Fruit fly (Drosophila melanogaster) whole organism, embryonic: Measurements from ENCODE around the gene mRpL14.

Source experiments
- Adf1 ChIP-seq: fragments of 200-800 bp; sonication (Bioruptor generic); IDR thresholded peaks from 2 replicates; pipeline ENCODE4 v1.3.6; 2022; ENCODE audit warnings: missing biosample characterization, missing genetic modification characterization
- CG13424 ChIP-seq: fragments of 200-800 bp; sonication (Bioruptor generic); optimal IDR thresholded peaks from 2 replicates; lab custom pipeline; 2019; ENCODE audit warnings: missing biosample characterization, mild to moderate bottlenecking, missing genetic modification characterization, moderate library complexity
- CG13894 ChIP-seq: fragments of 200-800 bp; sonication (Bioruptor generic); optimal IDR thresholded peaks from 3 replicates; lab custom pipeline; 2018; ENCODE audit warnings: missing biosample characterization, mild to moderate bottlenecking, missing genetic modification characterization, moderate library complexity
- CG15696 ChIP-seq: fragments of 200-800 bp; sonication (Bioruptor generic); optimal IDR thresholded peaks from 2 replicates; lab custom pipeline; 2019; ENCODE audit warnings: missing biosample characterization, mild to moderate bottlenecking, missing genetic modification characterization, moderate library complexity
- CG1602 ChIP-seq: fragments of 200-800 bp; sonication (Bioruptor generic); optimal IDR thresholded peaks from 3 replicates; lab custom pipeline; 2016; ENCODE audit warnings: missing biosample characterization, missing genetic modification characterization
- CG1603 ChIP-seq: fragments of 200-800 bp; sonication (Bioruptor generic); optimal IDR thresholded peaks from 2 replicates; lab custom pipeline; 2019; ENCODE audit warnings: missing biosample characterization, mild to moderate bottlenecking, missing genetic modification characterization, moderate library complexity
- CG17359 ChIP-seq: fragments of 200-800 bp; sonication (Bioruptor generic); optimal IDR thresholded peaks from 3 replicates; lab custom pipeline; 2018; ENCODE audit warnings: missing biosample characterization, mild to moderate bottlenecking, missing genetic modification characterization, moderate library complexity
- CG18599 ChIP-seq: fragments of 200-800 bp; sonication (Bioruptor generic); optimal IDR thresholded peaks from 3 replicates; lab custom pipeline; 2017; ENCODE audit warnings: missing biosample characterization, missing genetic modification characterization, mild to moderate bottlenecking, moderate library complexity, missing genetic modification reagents
- CG2202 ChIP-seq: fragments of 200-800 bp; sonication (Bioruptor generic); optimal IDR thresholded peaks from 2 replicates; lab custom pipeline; 2018; ENCODE audit warnings: missing biosample characterization, mild to moderate bottlenecking, missing genetic modification characterization
- CG33213 ChIP-seq: fragments of 200-800 bp; sonication (Bioruptor generic); optimal IDR thresholded peaks from 3 replicates; lab custom pipeline; 2016; ENCODE audit warnings: missing biosample characterization, missing genetic modification characterization
- CG4360 ChIP-seq: fragments of 200-800 bp; sonication (Bioruptor generic); IDR thresholded peaks from 2 replicates; pipeline ENCODE4 v1.3.6; 2022; ENCODE audit warnings: missing biosample characterization, missing genetic modification characterization
- CG4404 ChIP-seq: fragments of 200-800 bp; sonication (Bioruptor generic); IDR thresholded peaks from 2 replicates; pipeline ENCODE4 v1.3.6; 2022; ENCODE audit warnings: missing biosample characterization, missing genetic modification characterization
- CG4730 ChIP-seq: fragments of 200-800 bp; sonication (Bioruptor generic); IDR thresholded peaks from 2 replicates; pipeline ENCODE4 v1.3.6; 2022; ENCODE audit warnings: missing biosample characterization, missing genetic modification characterization
- CG6683 ChIP-seq: fragments of 200-800 bp; sonication (Bioruptor generic); optimal IDR thresholded peaks from 2 replicates; lab custom pipeline; 2017; ENCODE audit warnings: missing biosample characterization, mild to moderate bottlenecking, missing genetic modification characterization, missing genetic modification reagents
- CG8388 ChIP-seq: fragments of 200-800 bp; sonication (Bioruptor generic); optimal IDR thresholded peaks from 2 replicates; lab custom pipeline; 2019; ENCODE audit warnings: missing biosample characterization, mild to moderate bottlenecking, missing genetic modification characterization, moderate library complexity
- Dad ChIP-seq: fragments of 200-800 bp; sonication (Bioruptor generic); optimal IDR thresholded peaks from 3 replicates; lab custom pipeline; 2016; ENCODE audit warnings: missing biosample characterization, missing genetic modification characterization
- Doc2 ChIP-seq: fragments of 200-800 bp; sonication (Bioruptor generic); IDR thresholded peaks from 2 replicates; pipeline ENCODE4 v1.3.6; 2022; ENCODE audit warnings: missing biosample characterization, missing genetic modification characterization
- Eip74EF ChIP-seq, 2 experiments: fragments of 200-800 bp in 1 of 2; fragments of >200 bp in 1 of 2; sonication (Bioruptor generic) in 1 of 2; optimal IDR thresholded peaks; 2 replicates each; lab custom pipeline; 2017 to 2019; ENCODE audit warnings: missing biosample characterization in 2 of 2, missing genetic modification characterization in 2 of 2, mild to moderate bottlenecking in 1 of 2, moderate library complexity in 1 of 2
- Hey ChIP-seq: fragments of 200-800 bp; sonication (Bioruptor generic); optimal IDR thresholded peaks from 3 replicates; lab custom pipeline; 2018; ENCODE audit warnings: missing biosample characterization, mild to moderate bottlenecking, missing genetic modification characterization
- Hmr ChIP-seq: fragments of 200-800 bp; sonication (Bioruptor generic); optimal IDR thresholded peaks from 3 replicates; lab custom pipeline; 2017; ENCODE audit warnings: mild to moderate bottlenecking, missing biosample characterization, missing genetic modification reagents, missing genetic modification characterization
- Hr51 ChIP-seq, 2 experiments: fragments of 200-800 bp; sonication (Bioruptor generic); optimal IDR thresholded peaks; 2 replicates in 1 of 2; 3 replicates in 1 of 2; lab custom pipeline; 2016 to 2018; ENCODE audit warnings: missing biosample characterization in 2 of 2, missing genetic modification characterization in 2 of 2, mild to moderate bottlenecking in 1 of 2, moderate library complexity in 1 of 2
- Lim3 ChIP-seq: fragments of 200-800 bp; sonication (Bioruptor generic); IDR thresholded peaks from 2 replicates; pipeline ENCODE4 v1.3.6; 2022; ENCODE audit warnings: missing biosample characterization, missing genetic modification characterization
- Med ChIP-seq: fragments of 200-800 bp; sonication (Bioruptor generic); peaks from one replicate; lab custom pipeline; 2016; ENCODE audit warnings: missing biosample characterization, missing genetic modification characterization, mild to moderate bottlenecking, inconsistent platforms, moderate library complexity
- NFAT ChIP-seq: fragments of 200-800 bp; sonication (Bioruptor generic); IDR thresholded peaks from 2 replicates; pipeline ENCODE4 v1.3.6; 2022; ENCODE audit warnings: missing biosample characterization, missing genetic modification characterization
- Pdp1 ChIP-seq, 2 experiments: fragments of 200-800 bp; sonication (Bioruptor generic); optimal IDR thresholded peaks; 3 replicates each; lab custom pipeline; 2016; ENCODE audit warnings: missing biosample characterization in 2 of 2, missing genetic modification characterization in 2 of 2, mild to moderate bottlenecking in 1 of 2, moderate library complexity in 1 of 2
- Sox100B ChIP-seq: fragments of 200-800 bp; sonication (Bioruptor generic); optimal IDR thresholded peaks from 3 replicates; lab custom pipeline; 2018; ENCODE audit warnings: missing biosample characterization, mild to moderate bottlenecking, missing genetic modification characterization
- Sox102F ChIP-seq: fragments of 200-800 bp; sonication (Bioruptor generic); optimal IDR thresholded peaks from 2 replicates; lab custom pipeline; 2018; ENCODE audit warnings: missing biosample characterization, mild to moderate bottlenecking, missing genetic modification characterization, moderate library complexity
- ac ChIP-seq: fragments of 200-800 bp; sonication (Bioruptor generic); optimal IDR thresholded peaks from 3 replicates; lab custom pipeline; 2017; ENCODE audit warnings: missing biosample characterization, mild to moderate bottlenecking, missing genetic modification characterization
- amos ChIP-seq: fragments of 200-800 bp; sonication (Bioruptor generic); IDR thresholded peaks from 2 replicates; pipeline ENCODE4 v1.3.6; 2022; ENCODE audit warnings: missing biosample characterization, missing genetic modification characterization; ENCODE audit not compliant: partially characterized antibody
- ato ChIP-seq: fragments of 200-800 bp; sonication (Bioruptor generic); IDR thresholded peaks from 2 replicates; pipeline ENCODE4 v1.3.6; 2022; ENCODE audit warnings: missing biosample characterization, missing genetic modification characterization; ENCODE audit not compliant: partially characterized antibody
- chinmo ChIP-seq: fragments of 200-800 bp; sonication (Bioruptor generic); IDR thresholded peaks from 4 replicates; pipeline ENCODE4 v1.3.6; 2022; ENCODE audit warnings: missing biosample characterization, missing genetic modification characterization; ENCODE audit not compliant: partially characterized antibody
- da ChIP-seq: fragments of 200-800 bp; sonication (Bioruptor generic); optimal IDR thresholded peaks from 2 replicates; lab custom pipeline; 2016; ENCODE audit warnings: missing biosample characterization, missing genetic modification characterization
- dysf ChIP-seq: fragments of 200-800 bp; sonication (Bioruptor generic); IDR thresholded peaks from 3 replicates; pipeline ENCODE4 v1.3.6; 2022; ENCODE audit warnings: missing biosample characterization, missing genetic modification characterization
- eve ChIP-seq, 2 experiments: fragments of >200 bp; optimal IDR thresholded peaks; 2 replicates each; lab custom pipeline; 2017; ENCODE audit warnings: missing biosample characterization in 2 of 2, missing genetic modification characterization in 2 of 2
- grau ChIP-seq: fragments of 200-800 bp; optimal IDR thresholded peaks from 3 replicates; lab custom pipeline; 2019; ENCODE audit warnings: missing biosample characterization, mild to moderate bottlenecking, missing genetic modification characterization, moderate library complexity
- hkb ChIP-seq, 2 experiments: fragments of 200-800 bp in 1 of 2; fragments of >200 bp in 1 of 2; sonication (Bioruptor generic) in 1 of 2; IDR thresholded peaks in 1 of 2; optimal IDR thresholded peaks in 1 of 2; 2 replicates each; pipeline versions ENCODE4 v1.3.6 to Lab custom; 2017 to 2022; ENCODE audit warnings: missing biosample characterization in 1 of 2, missing genetic modification characterization in 1 of 2
- lola ChIP-seq, 3 experiments: fragments of >200 bp in 2 of 3; fragments of 200-800 bp in 1 of 3; sonication (Bioruptor generic) in 1 of 3; optimal IDR thresholded peaks; 2 replicates each; lab custom pipeline; 2017 to 2019; ENCODE audit warnings: missing biosample characterization in 3 of 3, missing genetic modification characterization in 3 of 3, mild to moderate bottlenecking in 1 of 3, moderate library complexity in 1 of 3
- onecut ChIP-seq: fragments of 200-800 bp; sonication (Bioruptor generic); IDR thresholded peaks from 2 replicates; pipeline ENCODE4 v1.3.6; 2022; ENCODE audit warnings: missing biosample characterization, missing genetic modification characterization
- phol ChIP-seq: fragments of 200-800 bp; sonication (Bioruptor generic); optimal IDR thresholded peaks from 3 replicates; lab custom pipeline; 2018; ENCODE audit warnings: missing biosample characterization, mild to moderate bottlenecking, missing genetic modification characterization, moderate library complexity
- sd ChIP-seq: fragments of 200-800 bp; sonication (Bioruptor generic); optimal IDR thresholded peaks from 3 replicates; lab custom pipeline; 2018; ENCODE audit warnings: missing biosample characterization, mild to moderate bottlenecking, missing genetic modification characterization, moderate library complexity
- sens ChIP-seq: fragments of 200-800 bp; sonication (Bioruptor generic); peaks from one replicate; lab custom pipeline; 2016; ENCODE audit warnings: missing biosample characterization, missing genetic modification characterization
- shn ChIP-seq: fragments of 200-800 bp; sonication (Bioruptor generic); optimal IDR thresholded peaks from 3 replicates; lab custom pipeline; 2016; ENCODE audit warnings: missing biosample characterization, missing genetic modification characterization
- sim ChIP-seq: fragments of 200-800 bp; sonication (Bioruptor generic); IDR thresholded peaks from 2 replicates; pipeline ENCODE4 v1.3.6; 2022; ENCODE audit warnings: missing biosample characterization, missing genetic modification characterization
- ssp ChIP-seq: fragments of 200-800 bp; sonication (Bioruptor generic); IDR thresholded peaks from 2 replicates; pipeline ENCODE4 v1.3.6; 2022; ENCODE audit warnings: missing biosample characterization, missing genetic modification characterization
- zf30C ChIP-seq: fragments of 200-800 bp; sonication (Bioruptor generic); optimal IDR thresholded peaks from 3 replicates; lab custom pipeline; 2018; ENCODE audit warnings: missing biosample characterization, mild to moderate bottlenecking, missing genetic modification characterization

Gene mRpL14

dm6 chrX:2304514-2305235, 39.8 kb downstream of the mRpL14 start:
- TF ChIP-seq CG4404 (GFP tag; lab: Robert Waterston, UW) (no peak), ssp (no peak), Med (GFP tag; lab: Kevin White, UChicago) (peak; percentile 80), CG6683 (GFP tag; lab: Kevin White, UChicago) (no peak), CG8388 (GFP tag; lab: Kevin White, UChicago) (peak; percentile 11), zf30C (peak; percentile 56), Dad (no peak), Sox102F (peak; percentile 3), Hey (tag; lab: Kevin White, UChicago) (no peak), Sox100B (GFP tag; lab: Kevin White, UChicago) (peak; percentile 18), lola (GFP tag; optimal IDR thresholded peaks at IDR 0.05; lab: Kevin White, UChicago) (peak in 1 of 3 experiments; percentile 10), CG15696 (tag; lab: Kevin White, UChicago) (no peak), Pdp1 (GFP tag; optimal IDR thresholded peaks at IDR 0.05; lab: Kevin White, UChicago) (peak in 1 of 2 experiments; percentile 10), Hmr (no peak), grau (peak; percentile 14), chinmo (GFP tag; lab: Robert Waterston, UW) (0 out of 4 replicates have a peak, but pooled peaks have one; percentile 10), CG1603 (tag; lab: Kevin White, UChicago) (peak; percentile 27), CG4360 (peak; percentile 58), eve (GFP tag; optimal IDR thresholded peaks at IDR 0.05; lab: Kevin White, UChicago) (peak in 1 of 2 experiments; percentile 40), Eip74EF (GFP tag; optimal IDR thresholded peaks at IDR 0.05; lab: Kevin White, UChicago) (peak in 1 of 2 experiments; percentile 34), sens (GFP tag; lab: Kevin White, UChicago) (peak; percentile 10), Hr51 (GFP tag; optimal IDR thresholded peaks at IDR 0.05; lab: Kevin White, UChicago) (peak in 1 of 2 experiments; percentile 5), sd (tag; lab: Kevin White, UChicago) (peak; percentile 92)

DNA sequence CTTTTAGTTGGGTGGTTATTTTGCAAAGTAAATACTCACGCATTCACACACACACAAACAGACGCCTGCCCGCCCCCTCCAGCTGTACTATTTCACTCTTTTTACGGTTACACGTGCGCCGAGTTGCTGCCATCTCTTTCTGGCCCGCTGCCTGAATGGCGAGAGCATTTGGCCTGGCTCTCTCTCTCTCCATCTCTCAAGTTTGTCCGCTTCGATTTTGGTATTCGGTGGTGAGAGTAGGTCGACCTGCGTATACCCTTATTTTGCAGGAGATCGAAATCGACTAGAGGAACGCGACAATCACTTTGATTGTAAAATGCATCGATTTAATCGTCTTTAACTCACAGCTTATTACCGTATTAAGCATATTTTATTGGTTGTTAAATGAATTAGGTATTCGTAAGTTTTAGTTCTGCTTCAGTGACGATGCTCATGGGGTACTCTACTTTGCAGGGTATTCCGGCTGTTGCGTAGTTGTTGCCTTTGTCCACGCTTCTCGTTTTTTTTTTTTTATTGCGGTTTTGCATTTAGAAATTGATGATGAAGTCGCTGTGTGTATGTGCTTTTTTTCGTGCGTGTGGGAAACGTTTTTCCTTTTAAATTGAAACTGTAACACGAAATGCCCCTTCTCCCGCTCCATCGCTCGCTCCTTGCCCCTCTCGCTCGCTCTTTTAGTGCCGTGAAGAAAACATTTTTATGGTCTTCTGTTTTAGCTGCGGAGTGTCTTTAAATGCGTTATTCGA, 40.5 kb downstream of the mRpL14 start:
- peak; percentile 64 for TF ChIP-seq CG13894 (tag; lab: Kevin White, UChicago)
- TF ChIP-seq ac (GFP tag; lab: Kevin White, UChicago): peak; percentile 51
- peak; percentile 82 for TF ChIP-seq CG33213 (GFP tag; lab: Kevin White, UChicago)
- peak; percentile 86 for TF ChIP-seq CG17359 (tag; lab: Kevin White, UChicago)
- TF ChIP-seq Adf1: peak; percentile 80
- TF ChIP-seq hkb (optimal IDR thresholded peaks at IDR 0.05; lab: Kevin White, UChicago): peak; percentile 47
- peak; percentile 89 for TF ChIP-seq hkb (GFP tag; IDR thresholded peaks at IDR 0.05; lab: Robert Waterston, UW)
- TF ChIP-seq CG2202 (tag; lab: Kevin White, UChicago): peak; percentile 68
- TF ChIP-seq dysf (GFP tag; lab: Robert Waterston, UW): peak; percentile 86
- TF ChIP-seq shn (GFP tag; lab: Kevin White, UChicago): peak; percentile 96
- peak; percentile 77 for TF ChIP-seq da
- no peak for TF ChIP-seq amos (GFP tag; lab: Robert Waterston, UW)
- TF ChIP-seq phol (tag; lab: Kevin White, UChicago): peak; percentile 87
- TF ChIP-seq CG4730 (GFP tag; lab: Robert Waterston, UW): peak; percentile 46; the same call in 1 of the 2 replicates
- peak; percentile 78 for TF ChIP-seq CG6683 (GFP tag; lab: Kevin White, UChicago)
- peak; percentile 75 for TF ChIP-seq onecut (GFP tag; lab: Robert Waterston, UW)
- peak; percentile 17; the same call in 1 of the 2 replicates for TF ChIP-seq sim (GFP tag; lab: Robert Waterston, UW)
- no peak for TF ChIP-seq ato
- peak; percentile 95 for TF ChIP-seq CG18599
- TF ChIP-seq Eip74EF (GFP tag; optimal IDR thresholded peaks at IDR 0.05; lab: Kevin White, UChicago): peak in 1 of 2 experiments; percentile 87
- 0 out of 2 replicates have a peak, but pooled peaks have one; percentile 22 for TF ChIP-seq Lim3 (GFP tag; lab: Robert Waterston, UW)
- peak; percentile 89 for TF ChIP-seq CG13424 (tag; lab: Kevin White, UChicago)
- TF ChIP-seq NFAT: peak; percentile 44; the same call in 1 of the 2 replicates
- TF ChIP-seq Doc2 (GFP tag; lab: Robert Waterston, UW): peak; percentile 35; the same call in 1 of the 2 replicates
- TF ChIP-seq CG1602 (GFP tag; lab: Kevin White, UChicago): peak; percentile 83
